Fruit fly (Drosophila melanogaster): ENCODE results near the gene CG3457.

DNA sequence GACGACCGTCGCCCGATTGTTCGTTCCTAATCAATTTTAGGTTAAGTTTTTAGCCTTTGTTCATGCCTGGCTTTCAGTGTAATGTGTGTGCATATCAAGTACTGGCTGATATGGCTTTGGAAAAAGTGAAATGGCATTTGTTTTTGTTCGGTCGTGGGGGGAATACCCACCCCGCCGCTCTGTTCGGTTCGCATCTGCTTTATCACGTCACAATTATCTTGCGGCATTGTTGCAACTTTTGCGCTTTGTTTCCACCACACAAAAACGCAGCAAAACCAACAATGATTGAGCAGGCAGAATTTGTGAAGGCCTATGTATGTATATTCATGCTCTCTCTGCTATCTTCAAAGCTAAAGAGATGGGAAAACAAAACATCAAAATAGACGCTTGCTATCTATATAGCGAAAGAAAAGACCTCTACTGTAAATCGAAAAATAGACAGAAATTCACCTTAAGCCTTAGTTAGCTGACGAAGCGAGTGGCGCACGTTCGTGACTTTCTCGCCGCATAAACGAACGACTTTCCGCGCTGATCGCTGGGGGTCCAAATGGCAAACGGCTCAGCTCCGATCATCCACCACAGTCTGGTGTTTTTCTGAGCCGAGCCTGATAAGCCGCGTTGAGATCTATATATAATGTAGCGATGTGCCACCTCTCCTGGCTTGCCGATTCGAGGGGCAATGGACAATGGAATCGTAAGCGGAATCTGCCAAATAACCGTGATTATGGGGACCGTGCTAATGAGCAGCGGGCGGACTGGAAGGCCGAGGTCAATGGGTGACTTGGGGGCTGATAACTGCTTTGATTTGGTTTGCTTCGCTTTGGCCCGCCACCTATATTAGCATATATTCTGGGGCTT lies 10.0 kb downstream of the CG3457 start:
- TF ChIP-seq pad (GFP tag; optimal IDR thresholded peaks at IDR 0.05) (no peak), tj (GFP tag; optimal IDR thresholded peaks at IDR 0.05) (no peak), Mnt (GFP tag; optimal IDR thresholded peaks at IDR 0.05) (no peak), cic (GFP tag; optimal IDR thresholded peaks at IDR 0.05) (no peak), CG12768 (GFP tag; optimal IDR thresholded peaks at IDR 0.05) (no peak)

All from whole organism, adult.